Fruit fly (Drosophila melanogaster) whole organism, embryonic: ENCODE results near the gene meigo.

Experiments
- B-H1 ChIP-seq: fragments of 200-800 bp; sonication (Bioruptor generic); IDR thresholded peaks from 3 replicates; pipeline ENCODE4 v1.3.6; 2022; ENCODE audit warnings: missing biosample characterization, missing genetic modification characterization
- Bteb2 ChIP-seq: fragments of 200-800 bp; sonication (Bioruptor generic); optimal IDR thresholded peaks from 2 replicates; lab custom pipeline; 2016; ENCODE audit warnings: missing biosample characterization, missing genetic modification characterization
- CG10209 ChIP-seq: fragments of 200-800 bp; sonication (Bioruptor generic); optimal IDR thresholded peaks from 3 replicates; lab custom pipeline; 2017; ENCODE audit warnings: missing biosample characterization, mild to moderate bottlenecking, missing genetic modification characterization, missing genetic modification reagents
- CG10543 ChIP-seq: fragments of 200-800 bp; sonication (Bioruptor generic); optimal IDR thresholded peaks from 3 replicates; lab custom pipeline; 2017; ENCODE audit warnings: missing biosample characterization, mild to moderate bottlenecking, missing genetic modification characterization, moderate library complexity
- CG11696 ChIP-seq: fragments of 200-800 bp; sonication (Bioruptor generic); IDR thresholded peaks from 2 replicates; pipeline ENCODE4 v1.3.6; 2022; ENCODE audit warnings: missing biosample characterization, missing genetic modification characterization
- CG1647 ChIP-seq: fragments of 200-800 bp; sonication (Bioruptor generic); optimal IDR thresholded peaks from 3 replicates; lab custom pipeline; 2016; ENCODE audit warnings: missing biosample characterization, missing genetic modification characterization
- CG31388 ChIP-seq: fragments of 200-800 bp; sonication (Bioruptor generic); optimal IDR thresholded peaks from 2 replicates; lab custom pipeline; 2016; ENCODE audit warnings: missing biosample characterization, missing genetic modification characterization
- CG6689 ChIP-seq: fragments of 200-800 bp; sonication (Bioruptor generic); IDR thresholded peaks from 2 replicates; pipeline ENCODE4 v1.3.6; 2022; ENCODE audit warnings: missing biosample characterization, missing genetic modification characterization
- CG6854 ChIP-seq: fragments of 200-800 bp; sonication (Bioruptor generic); optimal IDR thresholded peaks from 3 replicates; lab custom pipeline; 2017; ENCODE audit warnings: missing biosample characterization, mild to moderate bottlenecking, missing genetic modification characterization
- CG7556 ChIP-seq: fragments of 200-800 bp; sonication (Bioruptor generic); optimal IDR thresholded peaks from 2 replicates; lab custom pipeline; 2017; ENCODE audit warnings: missing biosample characterization, mild to moderate bottlenecking, missing genetic modification characterization
- CG7786 ChIP-seq: fragments of 200-800 bp; sonication (Bioruptor generic); optimal IDR thresholded peaks from 2 replicates; lab custom pipeline; 2016; ENCODE audit warnings: missing biosample characterization, missing genetic modification characterization
- CG7963 ChIP-seq: fragments of 200-800 bp; sonication (Bioruptor generic); IDR thresholded peaks from 3 replicates; pipeline ENCODE4 v1.3.6; 2022; ENCODE audit warnings: missing biosample characterization, missing genetic modification characterization; ENCODE audit not compliant: partially characterized antibody
- CG7987 ChIP-seq: fragments of 200-800 bp; sonication (Bioruptor generic); optimal IDR thresholded peaks from 2 replicates; lab custom pipeline; 2018; ENCODE audit warnings: missing biosample characterization, mild to moderate bottlenecking, missing genetic modification characterization, moderate library complexity
- CG8089 ChIP-seq: fragments of 200-800 bp; sonication (Bioruptor generic); optimal IDR thresholded peaks from 3 replicates; lab custom pipeline; 2016; ENCODE audit warnings: missing biosample characterization, missing genetic modification characterization
- CG8281 ChIP-seq: fragments of 200-800 bp; sonication (Bioruptor generic); optimal IDR thresholded peaks from 2 replicates; lab custom pipeline; 2018; ENCODE audit warnings: missing biosample characterization, mild to moderate bottlenecking, missing genetic modification characterization, moderate library complexity
- CG9215 ChIP-seq: fragments of 200-800 bp; sonication (Bioruptor generic); IDR thresholded peaks from 2 replicates; pipeline ENCODE4 v1.3.6; 2022; ENCODE audit warnings: missing biosample characterization, missing genetic modification characterization
- CHES-1-like ChIP-seq: fragments of 200-800 bp; sonication (Bioruptor generic); optimal IDR thresholded peaks from 2 replicates; lab custom pipeline; 2016; ENCODE audit warnings: missing biosample characterization, missing genetic modification characterization
- Chrac-16 ChIP-seq: fragments of 200-800 bp; sonication (Bioruptor generic); optimal IDR thresholded peaks from 3 replicates; lab custom pipeline; 2016; ENCODE audit warnings: missing biosample characterization, missing genetic modification characterization
- Fer2 ChIP-seq: fragments of 200-800 bp; sonication (Bioruptor generic); optimal IDR thresholded peaks from 2 replicates; lab custom pipeline; 2018; ENCODE audit warnings: missing biosample characterization, mild to moderate bottlenecking, missing genetic modification characterization, moderate library complexity
- HmgD ChIP-seq: fragments of 200-800 bp; sonication (Bioruptor generic); optimal IDR thresholded peaks from 3 replicates; lab custom pipeline; 2016; ENCODE audit warnings: missing biosample characterization, missing genetic modification characterization
- Hsf ChIP-seq: fragments of 200-800 bp; sonication (Bioruptor generic); optimal IDR thresholded peaks from 3 replicates; lab custom pipeline; 2016; ENCODE audit warnings: missing biosample characterization, missing genetic modification characterization
- MBD-R2 ChIP-seq: fragments of 200-800 bp; sonication (Bioruptor generic); IDR thresholded peaks from 2 replicates; pipeline ENCODE4 v1.3.6; 2022; ENCODE audit warnings: missing biosample characterization, missing genetic modification characterization
- Mad ChIP-seq: fragments of 200-800 bp; sonication (Bioruptor generic); optimal IDR thresholded peaks from 2 replicates; lab custom pipeline; 2016; ENCODE audit warnings: missing biosample characterization, missing genetic modification characterization
- NC2β ChIP-seq: fragments of 200-800 bp; sonication (Bioruptor generic); optimal IDR thresholded peaks from 2 replicates; lab custom pipeline; 2016; ENCODE audit warnings: missing biosample characterization, missing genetic modification characterization
- NK7.1 ChIP-seq: fragments of 200-800 bp; sonication (Bioruptor generic); optimal IDR thresholded peaks from 3 replicates; lab custom pipeline; 2016; ENCODE audit warnings: missing biosample characterization, missing genetic modification characterization
- Sry-β ChIP-seq: fragments of 200-800 bp; sonication (Bioruptor generic); optimal IDR thresholded peaks from 2 replicates; lab custom pipeline; 2018; ENCODE audit warnings: missing biosample characterization, mild to moderate bottlenecking, missing genetic modification characterization, moderate library complexity
- Xbp1 ChIP-seq: fragments of 200-800 bp; sonication (Bioruptor generic); optimal IDR thresholded peaks from 3 replicates; lab custom pipeline; 2016; ENCODE audit warnings: missing biosample characterization, mild to moderate bottlenecking, missing genetic modification characterization
- cg ChIP-seq: fragments of 200-800 bp; sonication (Bioruptor generic); optimal IDR thresholded peaks from 3 replicates; lab custom pipeline; 2019; ENCODE audit warnings: missing biosample characterization, mild to moderate bottlenecking, missing genetic modification characterization, moderate library complexity
- cwo ChIP-seq: fragments of 200-800 bp; sonication (Bioruptor generic); optimal IDR thresholded peaks from 3 replicates; lab custom pipeline; 2017; ENCODE audit warnings: missing biosample characterization, missing genetic modification characterization, mild to moderate bottlenecking, moderate library complexity, missing genetic modification reagents
- da ChIP-seq: fragments of 200-800 bp; sonication (Bioruptor generic); optimal IDR thresholded peaks from 2 replicates; lab custom pipeline; 2016; ENCODE audit warnings: missing biosample characterization, missing genetic modification characterization
- danr ChIP-seq: fragments of 200-800 bp; sonication (Bioruptor generic); IDR thresholded peaks from 2 replicates; pipeline ENCODE4 v1.3.6; 2022; ENCODE audit warnings: missing biosample characterization, missing genetic modification characterization
- dmrt99B ChIP-seq: fragments of 200-800 bp; sonication (Bioruptor generic); optimal IDR thresholded peaks from 2 replicates; lab custom pipeline; 2018; ENCODE audit warnings: missing biosample characterization, mild to moderate bottlenecking, missing genetic modification characterization, moderate library complexity
- gsb-n ChIP-seq: fragments of 200-800 bp; sonication (Bioruptor generic); optimal IDR thresholded peaks from 3 replicates; lab custom pipeline; 2018; ENCODE audit warnings: missing biosample characterization, mild to moderate bottlenecking, missing genetic modification characterization
- ken ChIP-seq: fragments of 200-800 bp; sonication (Bioruptor generic); IDR thresholded peaks from 3 replicates; pipeline ENCODE4 v1.3.6; 2022; ENCODE audit warnings: missing biosample characterization, missing genetic modification characterization
- knrl ChIP-seq: fragments of 200-800 bp; sonication (Bioruptor generic); IDR thresholded peaks from 3 replicates; pipeline ENCODE4 v1.3.6; 2022; ENCODE audit warnings: missing biosample characterization, missing genetic modification characterization; ENCODE audit not compliant: partially characterized antibody
- p53 ChIP-seq: fragments of 200-800 bp; sonication (Bioruptor generic); optimal IDR thresholded peaks from 2 replicates; lab custom pipeline; 2016; ENCODE audit warnings: missing biosample characterization, missing genetic modification characterization
- ranshi ChIP-seq: fragments of 200-800 bp; sonication (Bioruptor generic); IDR thresholded peaks from 2 replicates; pipeline ENCODE4 v1.3.6; 2022; ENCODE audit warnings: missing biosample characterization, missing genetic modification characterization
- rib ChIP-seq: fragments of 200-800 bp; sonication (Bioruptor generic); IDR thresholded peaks from 2 replicates; pipeline ENCODE4 v1.3.6; 2022; ENCODE audit warnings: missing biosample characterization, missing genetic modification characterization
- schlank ChIP-seq: fragments of 200-800 bp; sonication (Bioruptor generic); optimal IDR thresholded peaks from 2 replicates; lab custom pipeline; 2018; ENCODE audit warnings: missing biosample characterization, mild to moderate bottlenecking, missing genetic modification characterization
- scrt ChIP-seq: fragments of 200-800 bp; sonication (Bioruptor generic); optimal IDR thresholded peaks from 2 replicates; lab custom pipeline; 2018; ENCODE audit warnings: missing biosample characterization, mild to moderate bottlenecking, missing genetic modification characterization, moderate library complexity
- stc ChIP-seq: fragments of 200-800 bp; sonication (Bioruptor generic); IDR thresholded peaks from 2 replicates; pipeline ENCODE4 v1.3.6; 2022; ENCODE audit warnings: missing biosample characterization, missing genetic modification characterization
- sug ChIP-seq: fragments of 200-800 bp; optimal IDR thresholded peaks from 2 replicates; lab custom pipeline; 2019; ENCODE audit warnings: missing biosample characterization, mild to moderate bottlenecking, missing genetic modification characterization, moderate library complexity
- tap ChIP-seq: fragments of 200-800 bp; optimal IDR thresholded peaks from 3 replicates; lab custom pipeline; 2019; ENCODE audit warnings: missing biosample characterization, mild to moderate bottlenecking, missing genetic modification characterization, moderate library complexity
- tll ChIP-seq, 2 experiments: fragments of 200-800 bp in 1 of 2; fragments of >200 bp in 1 of 2; sonication (Bioruptor generic) in 1 of 2; optimal IDR thresholded peaks; 2 replicates each; lab custom pipeline; 2017 to 2019; ENCODE audit warnings: missing biosample characterization in 2 of 2, missing genetic modification characterization in 2 of 2, mild to moderate bottlenecking in 1 of 2, moderate library complexity in 1 of 2
- trem ChIP-seq: fragments of 200-800 bp; optimal IDR thresholded peaks from 3 replicates; lab custom pipeline; 2019; ENCODE audit warnings: missing biosample characterization, mild to moderate bottlenecking, missing genetic modification characterization, moderate library complexity
- unc-4 ChIP-seq: fragments of 200-800 bp; sonication (Bioruptor generic); IDR thresholded peaks from 2 replicates; pipeline ENCODE4 v1.3.6; 2022; ENCODE audit warnings: missing biosample characterization, missing genetic modification characterization; ENCODE audit not compliant: partially characterized antibody
- vnd ChIP-seq: fragments of 200-800 bp; sonication (Bioruptor generic); IDR thresholded peaks from 3 replicates; pipeline ENCODE4 v1.3.6; 2022; ENCODE audit warnings: missing biosample characterization, missing genetic modification characterization; ENCODE audit not compliant: partially characterized antibody
- zen2 ChIP-seq: fragments of 200-800 bp; sonication (Bioruptor generic); IDR thresholded peaks from 3 replicates; pipeline ENCODE4 v1.3.6; 2022; ENCODE audit warnings: missing biosample characterization, missing genetic modification characterization; ENCODE audit not compliant: partially characterized antibody
- zfh1 ChIP-seq: fragments of 200-800 bp; sonication (Bioruptor generic); IDR thresholded peaks from 3 replicates; pipeline ENCODE4 v1.3.6; 2022; ENCODE audit warnings: missing biosample characterization, missing genetic modification characterization

Gene meigo

dm6 chr3R:21151090-21151870 is 13.2 kb downstream of the meigo start (continued):
- TF ChIP-seq CG7963 (GFP tag; lab: Robert Waterston, UW) (no peak), CHES-1-like (no peak), CG31388 (GFP tag; lab: Kevin White, UChicago) (no peak), zen2 (no peak), CG7556 (GFP tag; lab: Kevin White, UChicago) (peak; percentile 49), zfh1 (no peak), da (GFP tag; lab: Kevin White, UChicago) (no peak), Chrac-16 (GFP tag; lab: Kevin White, UChicago) (peak; percentile 54), trem (tag; lab: Kevin White, UChicago) (no peak), cg (GFP tag; lab: Kevin White, UChicago) (no peak), dmrt99B (tag; lab: Kevin White, UChicago) (peak; percentile 71), CG6854 (GFP tag; lab: Kevin White, UChicago) (peak; percentile 14), Xbp1 (GFP tag; lab: Kevin White, UChicago) (peak; percentile 63), CG9215 (GFP tag; lab: Robert Waterston, UW) (no peak), knrl (GFP tag; lab: Robert Waterston, UW) (no peak), CG8281 (no peak), schlank (tag; lab: Kevin White, UChicago) (no peak), B-H1 (GFP tag; lab: Robert Waterston, UW) (peak; percentile 50; the same call in 1 of the 3 replicates), CG7786 (GFP tag; lab: Kevin White, UChicago) (peak; percentile 32), tap (peak; percentile 44), Fer2 (tag; lab: Kevin White, UChicago) (no peak), rib (GFP tag; lab: Robert Waterston, UW) (peak; percentile 41; the same call in 1 of the 2 replicates), CG6689 (GFP tag; lab: Robert Waterston, UW) (peak; percentile 53; the same call in 1 of the 2 replicates), Hsf (GFP tag; lab: Kevin White, UChicago) (peak; percentile 57), CG7987 (GFP tag; lab: Kevin White, UChicago) (no peak), Sry-β (no peak), vnd (GFP tag; lab: Robert Waterston, UW) (no peak), CG1647 (GFP tag; lab: Kevin White, UChicago) (no peak), CG8089 (GFP tag; lab: Kevin White, UChicago) (no peak), NC2β (GFP tag; lab: Kevin White, UChicago) (no peak), CG11696 (GFP tag; lab: Robert Waterston, UW) (peak; percentile 54; the same call in 1 of the 2 replicates), cwo (GFP tag; lab: Kevin White, UChicago) (peak; percentile 83), CG10209 (GFP tag; lab: Kevin White, UChicago) (peak; percentile 51), ken (GFP tag; lab: Robert Waterston, UW) (no peak), gsb-n (tag; lab: Kevin White, UChicago) (no peak), tll (GFP tag; optimal IDR thresholded peaks at IDR 0.05; lab: Kevin White, UChicago) (no peak), scrt (GFP tag; lab: Kevin White, UChicago) (peak; percentile 22), sug (tag; lab: Kevin White, UChicago) (no peak), unc-4 (GFP tag; lab: Robert Waterston, UW) (no peak), danr (GFP tag; lab: Robert Waterston, UW) (no peak), HmgD (no peak), Bteb2 (GFP tag; lab: Kevin White, UChicago) (peak; percentile 45), stc (GFP tag; lab: Robert Waterston, UW) (peak; percentile 52; the same call in 1 of the 2 replicates), MBD-R2 (GFP tag; lab: Robert Waterston, UW) (peak; percentile 39; the same call in 1 of the 2 replicates), CG10543 (GFP tag; lab: Kevin White, UChicago) (peak; percentile 72), Mad (GFP tag; lab: Kevin White, UChicago) (no peak), p53 (GFP tag; lab: Kevin White, UChicago) (no peak), NK7.1 (peak; percentile 16), ranshi (GFP tag; lab: Robert Waterston, UW) (peak; percentile 40; the same call in 1 of the 2 replicates)
